Worm (Caenorhabditis elegans) whole organism, L3 larva: ENCODE results near the gene pxf-1.

ENCODE experiments used
- ceh-82 ChIP-seq: fragments of 150-350 bp; optimal IDR thresholded peaks from 2 replicates; lab custom pipeline; 2014; ENCODE audit warnings: missing biosample characterization, missing genetic modification characterization
- fkh-10 ChIP-seq: sonication (generic microtip); optimal IDR thresholded peaks from 2 replicates; lab custom pipeline; 2017; ENCODE audit warnings: missing biosample characterization, missing genetic modification reagents, missing genetic modification characterization
- mdl-1 ChIP-seq: fragments of 150-350 bp; optimal IDR thresholded peaks from 2 replicates; lab custom pipeline; 2014; ENCODE audit warnings: missing biosample characterization, missing genetic modification characterization
- nfya-1 ChIP-seq: sonication (generic microtip); optimal IDR thresholded peaks from 2 replicates; lab custom pipeline; 2017; ENCODE audit warnings: missing genetic modification characterization, mild to moderate bottlenecking, missing compliant biosample characterization, antibody characterized with exemption, moderate library complexity; ENCODE audit not compliant: insufficient read depth
- nhr-237 ChIP-seq: fragments of 150-350 bp; optimal IDR thresholded peaks from 2 replicates; lab custom pipeline; 2014; ENCODE audit warnings: missing biosample characterization, missing genetic modification characterization
- pha-4 ChIP-seq: fragments of 150-350 bp; optimal IDR thresholded peaks from 2 replicates; lab custom pipeline; 2014; ENCODE audit warnings: missing biosample characterization, missing genetic modification reagents, missing genetic modification characterization
- unc-62 ChIP-seq: fragments of 150-350 bp; sonication (generic microtip); optimal IDR thresholded peaks from 4 replicates; lab custom pipeline; 2014; ENCODE audit warnings: missing biosample characterization, missing genetic modification reagents, missing genetic modification characterization

DNA sequence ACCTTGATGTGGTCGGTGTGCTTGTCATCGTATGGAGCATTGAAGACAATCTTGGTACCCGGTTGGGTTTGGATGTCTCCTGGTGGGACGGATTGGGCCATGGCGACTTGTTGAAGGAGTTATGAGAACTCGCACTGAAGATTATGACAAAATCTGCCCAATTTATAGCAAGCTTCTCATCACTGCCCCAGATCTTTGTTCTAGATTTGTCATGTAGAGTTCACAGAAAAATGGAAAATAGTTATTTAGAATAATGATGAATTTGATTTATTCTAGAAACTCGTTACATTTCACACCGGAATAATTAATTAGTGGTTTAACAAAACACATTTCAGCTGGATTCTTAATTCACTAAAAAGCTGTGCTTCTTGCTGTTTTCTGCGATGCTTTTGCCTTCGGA is 30.5 kb downstream of the pxf-1 start, which contains the start of gene msp-38:
- TF ChIP-seq pha-4 (no peak), nfya-1 (tag; lab: Kevin White, UChicago) (no peak), ceh-82 (tag; lab: Kevin White, UChicago) (no peak), fkh-10 (GFP tag; lab: Kevin White, UChicago) (no peak), nhr-237 (tag; lab: Kevin White, UChicago) (no peak), mdl-1 (tag; lab: Kevin White, UChicago) (no peak), unc-62 (GFP tag; lab: Kevin White, UChicago) (no peak)
